Fruit fly (Drosophila melanogaster): ENCODE data around the gene bou.

The bou gene

dm6 chrX:6985980-6986827, at the start of gene bou:
bou (plus strand) TSS chrX:6986486.
- peak; percentile 11 for TF ChIP-seq CG17801 (GFP tag; optimal IDR thresholded peaks at IDR 0.05; ENCODE audit: partially characterized antibody)

DNA sequence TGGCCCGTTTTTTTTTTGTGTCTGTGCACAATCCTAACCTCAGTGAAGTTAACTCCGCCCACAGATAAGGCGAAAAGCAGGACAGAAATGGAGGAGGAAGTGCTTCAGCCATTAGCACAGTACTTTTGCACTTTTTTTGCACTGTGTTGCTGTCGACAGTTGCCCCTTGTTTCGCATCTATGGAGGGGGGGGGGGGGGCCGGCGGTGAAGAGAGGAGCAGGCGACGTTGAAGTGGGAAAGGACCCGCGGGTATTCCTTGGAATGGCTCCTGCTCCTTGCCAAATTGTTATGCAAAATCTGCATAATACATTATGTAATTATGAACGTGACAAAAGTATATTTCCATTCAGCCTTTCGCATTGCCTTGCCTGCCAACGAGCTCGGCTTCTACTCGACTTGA, 49.4 kb upstream of the bou start:
- TF ChIP-seq CG17801 (GFP tag; optimal IDR thresholded peaks at IDR 0.05; ENCODE audit: partially characterized antibody), result no peak

DNA sequence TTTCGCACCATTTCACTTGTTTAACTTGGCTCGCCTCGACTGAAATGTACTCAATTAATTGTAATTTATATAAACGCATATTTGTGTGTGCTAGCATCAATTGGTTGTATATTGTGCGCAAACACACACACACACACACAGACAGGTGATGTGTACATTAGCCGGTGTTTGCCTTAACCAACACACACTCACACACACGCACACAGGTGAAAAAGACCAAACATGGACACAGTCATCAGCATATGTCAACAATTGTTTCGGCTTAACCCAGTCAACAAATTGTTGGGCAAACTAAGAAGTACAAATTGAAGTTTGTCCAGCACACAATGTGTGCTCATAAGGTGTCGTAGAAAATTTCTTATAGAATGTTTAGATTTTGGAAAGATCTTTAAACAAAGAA, 48.9 kb upstream of the bou start:
- TF ChIP-seq CG17801 (GFP tag; optimal IDR thresholded peaks at IDR 0.05; ENCODE audit: partially characterized antibody), result no peak

DNA sequence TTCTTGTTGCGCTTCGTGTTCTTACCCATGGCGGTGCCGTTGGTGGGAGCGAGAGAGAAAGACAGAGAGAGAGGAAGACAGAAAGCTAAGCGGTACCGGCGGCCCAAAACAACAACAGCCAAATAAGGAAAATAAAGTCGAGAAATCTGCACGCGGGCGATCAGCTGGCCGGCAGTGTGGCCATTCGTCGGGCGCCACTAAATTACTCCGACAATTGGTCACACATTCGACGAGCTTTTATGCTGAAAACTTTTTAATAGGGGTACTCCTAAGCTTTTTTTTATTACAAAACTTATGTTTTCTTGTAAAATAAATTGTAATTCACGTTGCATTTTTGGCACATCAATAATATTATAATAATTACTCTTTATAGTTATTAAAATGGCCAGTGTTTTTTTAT, 17.7 kb upstream of the bou start, which contains the start of gene Setd3:
TSS of gene Setd3 (minus strand) at position 187 of the 400 bp plus-strand sequence.
- peak; percentile 17 for TF ChIP-seq CG17801 (GFP tag; optimal IDR thresholded peaks at IDR 0.05; ENCODE audit: partially characterized antibody)

dm6 chrX:6969364-6970137, 16.7 kb upstream of the bou start, which contains the start of gene CG4586:
CG4586 (plus strand) TSS chrX:6969918.
- TF ChIP-seq CG17801 (GFP tag; optimal IDR thresholded peaks at IDR 0.05; ENCODE audit: partially characterized antibody), result peak; percentile 98

- TF ChIP-seq CG17801 (GFP tag; optimal IDR thresholded peaks at IDR 0.05; ENCODE audit: partially characterized antibody), result peak; percentile 60
These were observed 12.9 kb upstream of the bou start, which contains the start of gene CG3040 for dm6 chrX:6973340-6973739. CG3040 (minus strand) TSS chrX:6973393.

- TF ChIP-seq CG17801 (GFP tag; optimal IDR thresholded peaks at IDR 0.05; ENCODE audit: partially characterized antibody), result no peak
These were observed 12.1 kb upstream of the bou start for dm6 chrX:6974221-6974620.

DNA sequence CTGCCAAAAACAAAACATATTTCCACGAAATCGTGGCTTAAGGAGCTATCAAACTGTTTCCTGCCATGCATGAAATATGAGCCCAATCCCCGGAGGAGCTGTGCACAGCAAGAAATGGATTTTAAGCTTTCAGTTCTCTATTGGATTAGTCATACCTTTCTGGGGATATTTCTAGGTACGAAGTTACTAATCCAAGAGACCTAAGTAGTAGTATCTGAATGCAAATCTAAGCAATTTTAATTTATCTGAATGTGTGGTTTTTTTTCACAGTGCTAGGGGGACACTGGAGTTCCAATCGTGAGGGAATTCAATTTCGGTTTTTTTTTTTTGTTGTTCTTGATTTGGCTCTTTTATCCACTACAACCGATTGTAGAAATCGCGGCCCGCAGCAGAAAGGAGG, 9.9 kb upstream of the bou start:
- TF ChIP-seq CG17801 (GFP tag; optimal IDR thresholded peaks at IDR 0.05; ENCODE audit: partially characterized antibody), result no peak

DNA sequence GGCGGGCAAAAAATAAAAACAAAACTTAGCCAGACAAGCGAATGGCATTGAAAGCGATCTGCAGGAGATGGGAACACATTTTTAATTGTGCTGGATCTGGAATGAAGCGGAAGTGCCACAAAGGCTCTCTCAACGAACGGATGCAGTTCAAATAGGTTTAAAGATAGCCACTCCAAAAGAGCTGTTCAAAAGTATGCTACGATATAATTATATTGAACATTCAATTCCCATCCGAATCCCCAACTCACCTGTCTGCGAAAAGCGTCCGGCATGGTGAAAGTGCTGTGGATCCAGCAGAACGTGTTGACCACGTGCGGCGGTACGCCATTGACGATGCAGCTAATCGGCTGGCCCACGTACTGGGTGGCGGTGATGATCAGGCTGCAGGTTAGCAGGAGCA, 9.4 kb upstream of the bou start:
- TF ChIP-seq CG17801 (GFP tag; optimal IDR thresholded peaks at IDR 0.05; ENCODE audit: partially characterized antibody), result no peak

DNA sequence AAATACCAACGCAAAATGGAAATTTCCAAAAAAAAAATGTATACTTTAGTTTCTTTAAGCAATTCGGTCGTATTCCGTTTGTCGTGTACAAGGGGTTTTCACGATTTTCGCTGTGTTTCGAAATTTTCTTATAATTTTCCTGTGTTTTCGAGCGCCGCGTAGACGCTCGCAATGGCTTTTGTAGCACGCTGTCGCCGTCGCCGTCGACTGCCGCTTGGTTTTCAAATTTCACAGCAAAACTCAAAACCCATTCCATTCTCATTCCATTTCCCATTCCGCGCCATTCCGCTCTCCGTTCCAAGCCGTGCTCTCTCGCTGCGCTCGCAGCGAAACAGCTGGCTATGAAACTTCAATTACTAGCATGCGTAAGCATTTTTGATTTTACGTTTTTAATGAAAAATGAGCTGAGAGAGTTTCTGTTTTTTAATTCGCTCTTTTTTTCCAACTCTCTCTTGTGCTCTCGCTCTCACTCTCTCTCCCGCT, 4.8 kb upstream of the bou start:
- TF ChIP-seq CG17801 (GFP tag; optimal IDR thresholded peaks at IDR 0.05; ENCODE audit: partially characterized antibody), result no peak

DNA sequence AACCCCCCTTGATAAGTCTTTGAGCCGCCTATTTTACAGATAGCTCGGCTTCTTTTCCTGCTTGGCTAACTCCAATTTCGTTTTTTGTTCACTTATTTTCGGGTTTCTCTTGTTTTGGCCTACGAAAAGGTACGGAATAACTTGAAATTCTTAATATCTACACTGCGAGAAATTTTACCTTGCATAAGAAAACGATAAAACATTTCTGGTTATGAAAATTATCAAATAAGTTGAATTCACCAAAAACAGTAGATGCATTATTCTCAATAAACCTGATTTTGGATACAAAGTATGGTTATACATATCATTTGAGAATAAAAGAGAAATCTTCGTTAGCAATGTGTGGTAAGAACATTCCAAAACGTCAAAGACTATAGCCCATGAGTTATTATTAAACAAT, 4.2 kb upstream of the bou start:
- no peak for TF ChIP-seq CG17801 (GFP tag; optimal IDR thresholded peaks at IDR 0.05; ENCODE audit: partially characterized antibody)

DNA sequence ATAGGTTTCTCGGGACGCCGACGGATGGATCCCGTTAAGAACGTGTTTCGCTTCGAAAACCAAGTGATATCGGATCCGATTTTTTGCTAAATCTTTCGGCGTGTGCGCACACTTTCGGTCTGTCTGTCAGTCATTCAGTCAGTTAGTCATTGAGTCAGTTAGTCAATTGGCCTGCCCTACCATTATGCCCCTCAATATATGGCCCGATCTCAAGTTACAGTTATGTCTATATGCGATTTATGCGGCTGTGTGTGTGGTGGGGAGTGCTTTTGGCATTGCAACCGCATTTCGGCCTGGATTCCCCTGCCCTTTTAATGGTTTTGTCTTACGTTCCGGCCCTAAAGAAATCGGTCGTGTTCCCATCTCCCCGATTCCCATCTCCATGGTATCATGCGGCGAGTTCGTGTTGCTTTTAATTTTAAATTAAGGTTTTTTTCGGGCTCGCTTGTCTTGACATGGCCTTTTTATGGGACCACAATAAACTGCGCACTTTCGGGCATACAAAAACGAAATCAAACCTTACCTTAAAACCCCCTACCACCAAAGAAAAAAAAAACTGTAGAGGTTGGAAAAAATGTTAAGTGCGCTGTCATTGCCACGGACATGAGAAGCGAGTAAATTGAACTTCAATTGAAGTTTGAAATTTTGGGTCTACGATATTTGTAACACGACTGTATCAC, 3.4 kb upstream of the bou start:
- TF ChIP-seq CG17801 (GFP tag; optimal IDR thresholded peaks at IDR 0.05; ENCODE audit: partially characterized antibody), result no peak

dm6 chrX:6983500-6984320, 2.6 kb upstream of the bou start:
- TF ChIP-seq CG17801 (GFP tag; optimal IDR thresholded peaks at IDR 0.05; ENCODE audit: partially characterized antibody), result no peak

- peak; percentile 89 for TF ChIP-seq CG17801 (GFP tag; optimal IDR thresholded peaks at IDR 0.05; ENCODE audit: partially characterized antibody)
These were observed 969 bp upstream of the bou start for dm6 chrX:6985182-6985851.
